Fruit fly (Drosophila melanogaster) whole organism, embryonic: ENCODE measurements around the gene CG17752.

Experiments
- Abd-B ChIP-seq: fragments of 200-800 bp; sonication (Bioruptor generic); optimal IDR thresholded peaks from 2 replicates; lab custom pipeline; 2018; ENCODE audit warnings: missing biosample characterization, mild to moderate bottlenecking, missing genetic modification characterization, moderate library complexity
- Atf3 ChIP-seq: fragments of 200-800 bp; sonication (Bioruptor generic); optimal IDR thresholded peaks from 3 replicates; lab custom pipeline; 2016; ENCODE audit warnings: missing biosample characterization, missing genetic modification characterization
- CG10147 ChIP-seq: fragments of 200-800 bp; sonication (Bioruptor generic); optimal IDR thresholded peaks from 2 replicates; lab custom pipeline; 2019; ENCODE audit warnings: missing biosample characterization, mild to moderate bottlenecking, missing genetic modification characterization, moderate library complexity
- CG10565 ChIP-seq: fragments of 200-800 bp; sonication (Bioruptor generic); optimal IDR thresholded peaks from 3 replicates; lab custom pipeline; 2016; ENCODE audit warnings: missing biosample characterization, mild to moderate bottlenecking, missing genetic modification characterization
- CG12769 ChIP-seq: fragments of 200-800 bp; sonication (Bioruptor generic); optimal IDR thresholded peaks from 2 replicates; lab custom pipeline; 2019; ENCODE audit warnings: missing biosample characterization, mild to moderate bottlenecking, missing genetic modification characterization, moderate library complexity
- CG13894 ChIP-seq: fragments of 200-800 bp; sonication (Bioruptor generic); optimal IDR thresholded peaks from 3 replicates; lab custom pipeline; 2018; ENCODE audit warnings: missing biosample characterization, mild to moderate bottlenecking, missing genetic modification characterization, moderate library complexity
- CG15601 ChIP-seq: fragments of 200-800 bp; sonication (Bioruptor generic); optimal IDR thresholded peaks from 3 replicates; lab custom pipeline; 2019; ENCODE audit warnings: missing biosample characterization, mild to moderate bottlenecking, missing genetic modification characterization, moderate library complexity
- CG18619 ChIP-seq: fragments of 200-800 bp; sonication (Bioruptor generic); optimal IDR thresholded peaks from 3 replicates; lab custom pipeline; 2017; ENCODE audit warnings: missing biosample characterization, mild to moderate bottlenecking, missing genetic modification characterization
- CG18764 ChIP-seq: fragments of 200-800 bp; sonication (Bioruptor generic); optimal IDR thresholded peaks from 3 replicates; lab custom pipeline; 2016; ENCODE audit warnings: missing biosample characterization, missing genetic modification characterization
- CG2116 ChIP-seq: fragments of 200-800 bp; sonication (Bioruptor generic); optimal IDR thresholded peaks from 3 replicates; lab custom pipeline; 2018; ENCODE audit warnings: missing biosample characterization, mild to moderate bottlenecking, missing genetic modification characterization
- CG2129 ChIP-seq: fragments of 200-800 bp; sonication (Bioruptor generic); IDR thresholded peaks from 2 replicates; pipeline ENCODE4 v1.3.6; 2022; ENCODE audit warnings: missing biosample characterization, missing genetic modification characterization; ENCODE audit not compliant: partially characterized antibody
- CG2202 ChIP-seq: fragments of 200-800 bp; sonication (Bioruptor generic); optimal IDR thresholded peaks from 2 replicates; lab custom pipeline; 2018; ENCODE audit warnings: missing biosample characterization, mild to moderate bottlenecking, missing genetic modification characterization
- CG2875 ChIP-seq: fragments of 200-800 bp; sonication (Bioruptor generic); optimal IDR thresholded peaks from 2 replicates; lab custom pipeline; 2017; ENCODE audit warnings: missing biosample characterization, mild to moderate bottlenecking, missing genetic modification characterization, missing genetic modification reagents
- CG2889 ChIP-seq: fragments of 200-800 bp; sonication (Bioruptor generic); IDR thresholded peaks from 3 replicates; pipeline ENCODE4 v1.3.6; 2022; ENCODE audit warnings: missing biosample characterization, missing genetic modification characterization
- CG30403 ChIP-seq: fragments of 200-800 bp; sonication (Bioruptor generic); optimal IDR thresholded peaks from 3 replicates; lab custom pipeline; 2016; ENCODE audit warnings: missing biosample characterization, missing genetic modification characterization
- CG32532 ChIP-seq: fragments of 200-800 bp; sonication (Bioruptor generic); IDR thresholded peaks from 2 replicates; pipeline ENCODE4 v1.3.6; 2022; ENCODE audit warnings: missing biosample characterization, missing genetic modification characterization
- CG6654 ChIP-seq: fragments of 200-800 bp; sonication (Bioruptor generic); optimal IDR thresholded peaks from 2 replicates; lab custom pipeline; 2017; ENCODE audit warnings: missing biosample characterization, mild to moderate bottlenecking, missing genetic modification characterization
- CG8290 ChIP-seq, 3 experiments: fragments of 200-800 bp; sonication (Bioruptor generic); optimal IDR thresholded peaks; 2 replicates each; lab custom pipeline; 2016 to 2019; ENCODE audit warnings: missing biosample characterization in 3 of 3, missing genetic modification characterization in 3 of 3, mild to moderate bottlenecking in 2 of 3, moderate library complexity in 1 of 3
- CG8388 ChIP-seq: fragments of 200-800 bp; sonication (Bioruptor generic); optimal IDR thresholded peaks from 2 replicates; lab custom pipeline; 2019; ENCODE audit warnings: missing biosample characterization, mild to moderate bottlenecking, missing genetic modification characterization, moderate library complexity
- CG8944 ChIP-seq: fragments of 200-800 bp; sonication (Bioruptor generic); optimal IDR thresholded peaks from 3 replicates; lab custom pipeline; 2016; ENCODE audit warnings: missing biosample characterization, missing genetic modification characterization
- CG9437 ChIP-seq: fragments of 200-800 bp; sonication (Bioruptor generic); optimal IDR thresholded peaks from 2 replicates; lab custom pipeline; 2018; ENCODE audit warnings: missing biosample characterization, mild to moderate bottlenecking, missing genetic modification characterization
- Gsc ChIP-seq: fragments of 200-800 bp; sonication (Bioruptor generic); IDR thresholded peaks from 2 replicates; pipeline ENCODE4 v1.3.6; 2022; ENCODE audit warnings: missing biosample characterization, missing genetic modification characterization
- Med ChIP-seq: fragments of 200-800 bp; sonication (Bioruptor generic); peaks from one replicate; lab custom pipeline; 2016; ENCODE audit warnings: missing biosample characterization, missing genetic modification characterization, mild to moderate bottlenecking, inconsistent platforms, moderate library complexity
- NFAT ChIP-seq: fragments of 200-800 bp; sonication (Bioruptor generic); IDR thresholded peaks from 2 replicates; pipeline ENCODE4 v1.3.6; 2022; ENCODE audit warnings: missing biosample characterization, missing genetic modification characterization
- NfI ChIP-seq: fragments of 200-800 bp; sonication (Bioruptor generic); optimal IDR thresholded peaks from 3 replicates; lab custom pipeline; 2018; ENCODE audit warnings: missing biosample characterization, mild to moderate bottlenecking, missing genetic modification characterization, moderate library complexity
- Rfx ChIP-seq: fragments of 200-800 bp; sonication (Bioruptor generic); IDR thresholded peaks from 2 replicates; pipeline ENCODE4 v1.3.6; 2022; ENCODE audit warnings: missing biosample characterization, missing genetic modification characterization
- Trl ChIP-seq, 3 experiments: fragments of >200 bp in 2 of 3; fragments of 200-800 bp in 1 of 3; sonication (Bioruptor generic) in 1 of 3; optimal IDR thresholded peaks; 2 replicates in 1 of 3; 3 replicates in 2 of 3; lab custom pipeline; 2016 to 2017; ENCODE audit warnings: missing biosample characterization in 1 of 3, missing genetic modification characterization in 1 of 3
- ab ChIP-seq: fragments of 200-800 bp; sonication (Bioruptor generic); optimal IDR thresholded peaks from 2 replicates; lab custom pipeline; 2016; ENCODE audit warnings: missing biosample characterization, missing genetic modification characterization
- chinmo ChIP-seq: fragments of 200-800 bp; sonication (Bioruptor generic); IDR thresholded peaks from 4 replicates; pipeline ENCODE4 v1.3.6; 2022; ENCODE audit warnings: missing biosample characterization, missing genetic modification characterization; ENCODE audit not compliant: partially characterized antibody
- crol ChIP-seq: fragments of 200-800 bp; sonication (Bioruptor generic); IDR thresholded peaks from 2 replicates; pipeline ENCODE4 v1.3.6; 2022; ENCODE audit warnings: missing biosample characterization, missing genetic modification characterization
- da ChIP-seq: fragments of 200-800 bp; sonication (Bioruptor generic); optimal IDR thresholded peaks from 2 replicates; lab custom pipeline; 2016; ENCODE audit warnings: missing biosample characterization, missing genetic modification characterization
- exex ChIP-seq: fragments of 200-800 bp; sonication (Bioruptor generic); optimal IDR thresholded peaks from 4 replicates; lab custom pipeline; 2018; ENCODE audit warnings: missing biosample characterization, mild to moderate bottlenecking, missing genetic modification characterization, moderate library complexity
- fd3F ChIP-seq: fragments of 200-800 bp; sonication (Bioruptor generic); optimal IDR thresholded peaks from 2 replicates; lab custom pipeline; 2018; ENCODE audit warnings: missing biosample characterization, mild to moderate bottlenecking, missing genetic modification characterization, moderate library complexity
- ftz-f1 ChIP-seq: fragments of 200-800 bp; sonication (Bioruptor generic); optimal IDR thresholded peaks from 2 replicates; lab custom pipeline; 2016; ENCODE audit warnings: missing biosample characterization, missing genetic modification characterization
- gem ChIP-seq: fragments of 200-800 bp; sonication (Bioruptor generic); optimal IDR thresholded peaks from 2 replicates; lab custom pipeline; 2019; ENCODE audit warnings: missing biosample characterization, mild to moderate bottlenecking, missing genetic modification characterization, moderate library complexity
- grn ChIP-seq: fragments of 200-800 bp; sonication (Bioruptor generic); optimal IDR thresholded peaks from 3 replicates; lab custom pipeline; 2017; ENCODE audit warnings: missing biosample characterization, missing genetic modification characterization
- gro ChIP-seq: fragments of 200-800 bp; sonication (Bioruptor generic); optimal IDR thresholded peaks from 2 replicates; lab custom pipeline; 2016; ENCODE audit warnings: missing biosample characterization, missing genetic modification characterization
- pan ChIP-seq, 4 experiments: fragments of >200 bp in 3 of 4; fragments of 200-800 bp in 1 of 4; sonication (Bioruptor generic) in 1 of 4; optimal IDR thresholded peaks in 3 of 4; IDR thresholded peaks in 1 of 4; 2 replicates each; pipeline versions ENCODE4 v1.3.6 to Lab custom; 2017 to 2022; ENCODE audit warnings: missing biosample characterization in 2 of 4, missing genetic modification characterization in 2 of 4, mixed read lengths in 1 of 4
- rib ChIP-seq: fragments of 200-800 bp; sonication (Bioruptor generic); IDR thresholded peaks from 2 replicates; pipeline ENCODE4 v1.3.6; 2022; ENCODE audit warnings: missing biosample characterization, missing genetic modification characterization
- sd ChIP-seq: fragments of 200-800 bp; sonication (Bioruptor generic); optimal IDR thresholded peaks from 3 replicates; lab custom pipeline; 2018; ENCODE audit warnings: missing biosample characterization, mild to moderate bottlenecking, missing genetic modification characterization, moderate library complexity
- sens-2 ChIP-seq: fragments of 200-800 bp; sonication (Bioruptor generic); IDR thresholded peaks from 2 replicates; pipeline ENCODE4 v1.3.6; 2022; ENCODE audit warnings: missing biosample characterization, missing genetic modification characterization
- sob ChIP-seq: fragments of 200-800 bp; sonication (Bioruptor generic); IDR thresholded peaks from 2 replicates; pipeline ENCODE4 v1.3.6; 2022; ENCODE audit warnings: missing biosample characterization, missing genetic modification characterization
- ssp ChIP-seq: fragments of 200-800 bp; sonication (Bioruptor generic); IDR thresholded peaks from 2 replicates; pipeline ENCODE4 v1.3.6; 2022; ENCODE audit warnings: missing biosample characterization, missing genetic modification characterization
- sug ChIP-seq: fragments of 200-800 bp; optimal IDR thresholded peaks from 2 replicates; lab custom pipeline; 2019; ENCODE audit warnings: missing biosample characterization, mild to moderate bottlenecking, missing genetic modification characterization, moderate library complexity
- tna ChIP-seq: fragments of 200-800 bp; sonication (Bioruptor generic); IDR thresholded peaks from 2 replicates; pipeline ENCODE4 v1.3.6; 2022; ENCODE audit warnings: missing biosample characterization, missing genetic modification characterization; ENCODE audit not compliant: partially characterized antibody
- vvl ChIP-seq: fragments of 200-800 bp; sonication (Bioruptor generic); IDR thresholded peaks from 2 replicates; pipeline ENCODE4 v1.3.6; 2022; ENCODE audit warnings: missing biosample characterization, missing genetic modification characterization
- zfh2 ChIP-seq: fragments of 200-800 bp; sonication (Bioruptor generic); optimal IDR thresholded peaks from 2 replicates; lab custom pipeline; 2016; ENCODE audit warnings: missing biosample characterization, missing genetic modification characterization

CG17752 gene

DNA sequence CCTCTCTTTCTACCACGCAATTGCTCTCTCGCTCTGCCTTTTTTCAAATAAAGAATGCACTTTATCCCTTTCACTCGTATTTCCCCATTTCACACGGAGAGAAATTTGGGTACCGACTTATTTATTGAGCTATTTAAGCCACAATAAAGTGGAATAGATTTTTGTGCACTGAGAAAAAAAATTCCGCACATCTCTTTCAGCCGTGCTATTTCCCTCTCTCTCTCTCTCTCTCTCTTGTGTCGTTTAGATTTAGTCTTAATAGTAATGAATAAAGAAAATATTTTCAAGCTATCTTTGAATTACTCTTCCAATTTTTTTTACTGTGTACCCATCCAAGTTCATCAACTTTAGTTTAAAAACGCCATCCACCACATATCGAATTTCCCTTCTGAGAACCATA lies 13.6 kb downstream of the CG17752 start (continued):
- TF ChIP-seq CG18764 (GFP tag; lab: Kevin White, UChicago): peak; percentile 44
- TF ChIP-seq tna: no peak
- no peak for TF ChIP-seq CG2202 (tag; lab: Kevin White, UChicago)
- no peak for TF ChIP-seq CG10147 (GFP tag; lab: Kevin White, UChicago)
- TF ChIP-seq Gsc: no peak
- peak; percentile 48 for TF ChIP-seq CG2875 (GFP tag; lab: Kevin White, UChicago)
- no peak for TF ChIP-seq ssp
- peak; percentile 26 for TF ChIP-seq CG9437
- TF ChIP-seq ab (GFP tag; lab: Kevin White, UChicago): no peak
- peak; percentile 57; the same call in 1 of the 2 replicates for TF ChIP-seq sens-2 (GFP tag; lab: Robert Waterston, UW)
- TF ChIP-seq fd3F (GFP tag; lab: Kevin White, UChicago): no peak
- no peak for TF ChIP-seq CG6654
- TF ChIP-seq CG2889 (GFP tag; lab: Robert Waterston, UW): peak; percentile 35; the same call in 1 of the 3 replicates
- peak; percentile 58 for TF ChIP-seq Abd-B (GFP tag; lab: Kevin White, UChicago)
- TF ChIP-seq CG15601 (tag; lab: Kevin White, UChicago): peak; percentile 19
- peak; percentile 15 for TF ChIP-seq NfI (GFP tag; lab: Kevin White, UChicago)
- TF ChIP-seq vvl: peak; percentile 73; the same call in 1 of the 2 replicates
- peak; percentile 56 for TF ChIP-seq CG8944 (GFP tag; lab: Kevin White, UChicago)
- no peak for TF ChIP-seq CG2129 (GFP tag; lab: Robert Waterston, UW)
- no peak for TF ChIP-seq da (GFP tag; lab: Kevin White, UChicago)
- peak; percentile 45 for TF ChIP-seq sob (GFP tag; lab: Robert Waterston, UW)

DNA sequence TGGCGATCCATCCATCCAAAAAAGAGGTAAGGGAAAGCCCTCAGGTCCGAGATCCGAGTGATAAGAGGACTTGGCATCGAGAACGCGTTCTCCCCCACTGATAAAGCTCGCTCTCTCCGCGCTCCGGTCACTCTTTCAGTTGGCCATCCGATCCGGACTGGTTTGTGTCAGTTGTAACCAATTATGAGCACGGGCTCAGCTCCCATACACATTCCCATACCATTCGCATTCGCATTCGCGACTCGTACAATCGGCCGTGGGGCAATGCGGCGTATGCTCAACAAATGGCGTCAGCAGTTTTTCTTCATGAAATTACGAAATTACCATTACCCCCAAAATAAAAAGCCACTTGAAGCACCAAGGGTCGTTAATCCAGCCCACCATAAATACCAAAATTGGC lies 14.5 kb downstream of the CG17752 start:
- TF ChIP-seq gem: peak; percentile 68
- peak; percentile 67 for TF ChIP-seq grn (GFP tag; lab: Kevin White, UChicago)
- peak; percentile 7 for TF ChIP-seq gro (GFP tag; lab: Kevin White, UChicago)
- peak; percentile 68 for TF ChIP-seq sug (tag; lab: Kevin White, UChicago)
- TF ChIP-seq sd: peak; percentile 70
- TF ChIP-seq CG8290 (GFP tag; optimal IDR thresholded peaks at IDR 0.05; lab: Kevin White, UChicago): no peak
- peak in 1 of 2 experiments; percentile 13 for TF ChIP-seq CG8290 (tag; optimal IDR thresholded peaks at IDR 0.05; lab: Kevin White, UChicago)
- peak; percentile 51 for TF ChIP-seq Rfx (GFP tag; lab: Robert Waterston, UW)
- no peak for TF ChIP-seq zfh2 (GFP tag; lab: Kevin White, UChicago)
- no peak for TF ChIP-seq crol
- TF ChIP-seq CG10565 (GFP tag; lab: Kevin White, UChicago): no peak
- peak; percentile 22 for TF ChIP-seq CG10147 (GFP tag; lab: Kevin White, UChicago)
- no peak for TF ChIP-seq CG30403 (GFP tag; lab: Kevin White, UChicago)
- TF ChIP-seq NFAT (GFP tag; lab: Robert Waterston, UW): 0 out of 2 replicates have a peak, but pooled peaks have one; percentile 21
- TF ChIP-seq CG32532 (GFP tag; lab: Robert Waterston, UW): peak; percentile 48; the same call in 1 of the 2 replicates
- peak; percentile 42 for TF ChIP-seq CG12769 (tag; lab: Kevin White, UChicago)
- peak; percentile 59 for TF ChIP-seq CG13894 (tag; lab: Kevin White, UChicago)
- TF ChIP-seq Atf3 (GFP tag; lab: Kevin White, UChicago): no peak
- no peak for TF ChIP-seq pan (optimal IDR thresholded peaks at IDR 0.05; lab: Kevin White, UChicago)
- peak in 1 of 2 experiments; percentile 30 for TF ChIP-seq pan (GFP tag; optimal IDR thresholded peaks at IDR 0.05 in 1 of 2, IDR thresholded peaks at IDR 0.05 in 1 of 2)
- peak in 1 of 2 experiments; percentile 59 for TF ChIP-seq Trl (optimal IDR thresholded peaks at IDR 0.05; lab: Kevin White, UChicago)
- TF ChIP-seq Trl (GFP tag; optimal IDR thresholded peaks at IDR 0.05; lab: Kevin White, UChicago): no peak
- peak; percentile 70 for TF ChIP-seq Med
- TF ChIP-seq rib (GFP tag; lab: Robert Waterston, UW): 0 out of 2 replicates have a peak, but pooled peaks have one; percentile 21
- peak; percentile 34 for TF ChIP-seq ftz-f1 (GFP tag; lab: Kevin White, UChicago)
- no peak for TF ChIP-seq CG8388 (GFP tag; lab: Kevin White, UChicago)
- peak; percentile 75; the same call in 1 of the 4 replicates for TF ChIP-seq chinmo (GFP tag; lab: Robert Waterston, UW)
- no peak for TF ChIP-seq CG2116 (GFP tag; lab: Kevin White, UChicago)
- TF ChIP-seq exex (tag; lab: Kevin White, UChicago): peak; percentile 19
- no peak for TF ChIP-seq CG18619
